Worm (Caenorhabditis elegans) whole organism, young adult: Measurements from ENCODE around the gene wdr-83.

Experiments
- F37B4.10 ChIP-seq: fragments of 200-800 bp; sonication (Bioruptor generic); IDR thresholded peaks from 2 replicates; pipeline ENCODE4 v1.3.6; 2022; ENCODE audit warnings: missing genetic modification characterization, missing compliant biosample characterization
- die-1 ChIP-seq: sonication (generic microtip); optimal IDR thresholded peaks from 2 replicates; lab custom pipeline; 2016; ENCODE audit warnings: missing genotype, mild to moderate bottlenecking, missing genetic modification characterization, missing compliant biosample characterization
- dpff-1 ChIP-seq: sonication (generic microtip); optimal IDR thresholded peaks from 2 replicates; lab custom pipeline; 2017; ENCODE audit warnings: mild to moderate bottlenecking, missing genetic modification characterization, missing compliant biosample characterization
- ets-4 ChIP-seq: fragments of 200-800 bp; sonication (Bioruptor generic); optimal IDR thresholded peaks from 2 replicates; lab custom pipeline; 2018; ENCODE audit warnings: mild to moderate bottlenecking, missing genetic modification characterization, missing compliant biosample characterization
- lsy-27 ChIP-seq: sonication (generic microtip); optimal IDR thresholded peaks from 2 replicates; lab custom pipeline; 2017; ENCODE audit warnings: missing genetic modification characterization, mild to moderate bottlenecking, missing compliant biosample characterization, antibody characterized with exemption, missing genotype, borderline replicate concordance; ENCODE audit not compliant: insufficient read depth
- nfya-1 ChIP-seq: sonication (generic microtip); optimal IDR thresholded peaks from 2 replicates; lab custom pipeline; 2017; ENCODE audit warnings: antibody characterized with exemption, missing compliant biosample characterization, missing genetic modification characterization, borderline replicate concordance; ENCODE audit not compliant: insufficient read depth
- pha-4 ChIP-seq: fragments of 150-350 bp; sonication (generic microtip); optimal IDR thresholded peaks from 2 replicates; lab custom pipeline; 2014; ENCODE audit warnings: missing biosample characterization, missing genetic modification reagents, missing genetic modification characterization
- ztf-3 ChIP-seq: fragments of 200-800 bp; sonication (Bioruptor generic); optimal IDR thresholded peaks from 2 replicates; lab custom pipeline; 2018; ENCODE audit warnings: mild to moderate bottlenecking, missing genetic modification characterization, missing compliant biosample characterization

- TF ChIP-seq pha-4 (tag; lab: Kevin White, UChicago) (no peak), die-1 (tag; lab: Kevin White, UChicago) (peak; percentile 15), nfya-1 (no peak), F37B4.10 (GFP tag; lab: Robert Waterston, UW) (0 out of 2 replicates have a peak, but pooled peaks have one; percentile 72), ets-4 (GFP tag; lab: Kevin White, UChicago) (no peak), lsy-27 (tag; lab: Kevin White, UChicago) (no peak), ztf-3 (GFP tag; lab: Kevin White, UChicago) (no peak), dpff-1 (tag; lab: Kevin White, UChicago) (no peak)
These were observed 25.8 kb upstream of the wdr-83 start for ce11 chrII:5057315-5057714.
